Fruit fly (Drosophila melanogaster) whole organism: ENCODE measurements around the gene Sirt7.

ENCODE experiments used
- CG8478 ChIP-seq: fragments of >200 bp; optimal IDR thresholded peaks from 2 replicates; lab custom pipeline; 2018; ENCODE audit warnings: inconsistent platforms
- Dll ChIP-seq: fragments of >200 bp; optimal IDR thresholded peaks from 2 replicates; lab custom pipeline; 2017
- EcR ChIP-seq, 2 experiments: fragments of >200 bp; optimal IDR thresholded peaks; 2 replicates each; lab custom pipeline; 2017; ENCODE audit warnings: missing biosample characterization in 2 of 2, missing genetic modification characterization in 2 of 2, missing genetic modification reagents in 2 of 2
- pan ChIP-seq: fragments of >200 bp; optimal IDR thresholded peaks from 2 replicates; lab custom pipeline; 2017
- psq ChIP-seq: fragments of >200 bp; optimal IDR thresholded peaks from 2 replicates; lab custom pipeline; 2017
- usp ChIP-seq: fragments of >200 bp; optimal IDR thresholded peaks from 2 replicates; lab custom pipeline; 2017; ENCODE audit warnings: missing biosample characterization, missing genetic modification characterization, mixed read lengths

- TF ChIP-seq pan (lab: Kevin White, UChicago) (no peak), usp (GFP tag; lab: Kevin White, UChicago) (no peak), CG8478 (lab: Kevin White, UChicago) (no peak), psq (no peak), Dll (lab: Kevin White, UChicago) (no peak), EcR (GFP tag; optimal IDR thresholded peaks at IDR 0.05; lab: Kevin White, UChicago) (no peak)
These were observed 6.5 kb upstream of the Sirt7 start, which contains the start of gene CG11837 for dm6 chr3R:29049055-29049722.
